Fruit fly (Drosophila melanogaster) whole organism, embryonic: ENCODE measurements around the gene Prx4.

Experiments used
- Adf1 ChIP-seq: fragments of 200-800 bp; sonication (Bioruptor generic); IDR thresholded peaks from 2 replicates; pipeline ENCODE4 v1.3.6; 2022; ENCODE audit warnings: missing biosample characterization, missing genetic modification characterization
- Antp ChIP-seq: fragments of 200-800 bp; sonication (Bioruptor generic); optimal IDR thresholded peaks from 3 replicates; lab custom pipeline; 2016; ENCODE audit warnings: missing biosample characterization, missing genetic modification characterization
- CG11247 ChIP-seq: fragments of 200-800 bp; sonication (Bioruptor generic); IDR thresholded peaks from 2 replicates; pipeline ENCODE4 v1.3.6; 2022; ENCODE audit warnings: missing biosample characterization, missing genetic modification characterization
- CG13894 ChIP-seq: fragments of 200-800 bp; sonication (Bioruptor generic); optimal IDR thresholded peaks from 3 replicates; lab custom pipeline; 2018; ENCODE audit warnings: missing biosample characterization, mild to moderate bottlenecking, missing genetic modification characterization, moderate library complexity
- CG14050 ChIP-seq: fragments of 200-800 bp; sonication (Bioruptor generic); IDR thresholded peaks from 3 replicates; pipeline ENCODE4 v1.3.6; 2022; ENCODE audit warnings: missing biosample characterization, missing genetic modification characterization
- CG14710 ChIP-seq: fragments of 200-800 bp; sonication (Bioruptor generic); optimal IDR thresholded peaks from 3 replicates; lab custom pipeline; 2019; ENCODE audit warnings: missing biosample characterization, mild to moderate bottlenecking, missing genetic modification characterization, moderate library complexity
- CG15269 ChIP-seq: fragments of 200-800 bp; sonication (Bioruptor generic); optimal IDR thresholded peaks from 2 replicates; lab custom pipeline; 2018; ENCODE audit warnings: missing biosample characterization, mild to moderate bottlenecking, missing genetic modification characterization, moderate library complexity
- CG18476 ChIP-seq: fragments of 200-800 bp; sonication (Bioruptor generic); optimal IDR thresholded peaks from 2 replicates; lab custom pipeline; 2016; ENCODE audit warnings: missing biosample characterization, mild to moderate bottlenecking, missing genetic modification characterization
- CG31365 ChIP-seq: fragments of 200-800 bp; sonication (Bioruptor generic); optimal IDR thresholded peaks from 2 replicates; lab custom pipeline; 2018; ENCODE audit warnings: missing biosample characterization, mild to moderate bottlenecking, missing genetic modification characterization
- CG3281 ChIP-seq: fragments of 200-800 bp; sonication (Bioruptor generic); optimal IDR thresholded peaks from 3 replicates; lab custom pipeline; 2017; ENCODE audit warnings: missing biosample characterization, mild to moderate bottlenecking, missing genetic modification characterization
- CG3407 ChIP-seq: fragments of 200-800 bp; sonication (Bioruptor generic); optimal IDR thresholded peaks from 2 replicates; lab custom pipeline; 2018; ENCODE audit warnings: missing biosample characterization, mild to moderate bottlenecking, missing genetic modification characterization
- CG34422 ChIP-seq: fragments of 200-800 bp; sonication (Bioruptor generic); IDR thresholded peaks from 3 replicates; pipeline ENCODE4 v1.3.6; 2022; ENCODE audit warnings: missing biosample characterization, missing genetic modification characterization
- CG4404 ChIP-seq: fragments of 200-800 bp; sonication (Bioruptor generic); IDR thresholded peaks from 2 replicates; pipeline ENCODE4 v1.3.6; 2022; ENCODE audit warnings: missing biosample characterization, missing genetic modification characterization
- CG5245 ChIP-seq: fragments of 200-800 bp; sonication (Bioruptor generic); optimal IDR thresholded peaks from 3 replicates; lab custom pipeline; 2016; ENCODE audit warnings: missing biosample characterization, missing genetic modification characterization
- CG6689 ChIP-seq: fragments of 200-800 bp; sonication (Bioruptor generic); IDR thresholded peaks from 2 replicates; pipeline ENCODE4 v1.3.6; 2022; ENCODE audit warnings: missing biosample characterization, missing genetic modification characterization
- CG6791 ChIP-seq: fragments of 200-800 bp; sonication (Bioruptor generic); IDR thresholded peaks from 3 replicates; pipeline ENCODE4 v1.3.6; 2022; ENCODE audit warnings: missing biosample characterization, missing genetic modification characterization; ENCODE audit not compliant: partially characterized antibody
- CG8290 ChIP-seq, 3 experiments: fragments of 200-800 bp; sonication (Bioruptor generic); optimal IDR thresholded peaks; 2 replicates each; lab custom pipeline; 2016 to 2019; ENCODE audit warnings: missing biosample characterization in 3 of 3, missing genetic modification characterization in 3 of 3, mild to moderate bottlenecking in 2 of 3, moderate library complexity in 1 of 3
- CG9609 ChIP-seq: fragments of 200-800 bp; sonication (Bioruptor generic); optimal IDR thresholded peaks from 3 replicates; lab custom pipeline; 2016; ENCODE audit warnings: missing biosample characterization, missing genetic modification characterization
- CG9727 ChIP-seq: fragments of 200-800 bp; sonication (Bioruptor generic); optimal IDR thresholded peaks from 3 replicates; lab custom pipeline; 2017; ENCODE audit warnings: missing biosample characterization, mild to moderate bottlenecking, missing genetic modification characterization
- CG9797 ChIP-seq: fragments of 200-800 bp; sonication (Bioruptor generic); optimal IDR thresholded peaks from 3 replicates; lab custom pipeline; 2018; ENCODE audit warnings: missing biosample characterization, mild to moderate bottlenecking, missing genetic modification characterization
- Fer3 ChIP-seq: fragments of 200-800 bp; sonication (Bioruptor generic); optimal IDR thresholded peaks from 2 replicates; lab custom pipeline; 2018; ENCODE audit warnings: missing biosample characterization, mild to moderate bottlenecking, missing genetic modification characterization, moderate library complexity
- Gug ChIP-seq: fragments of 200-800 bp; sonication (Bioruptor generic); IDR thresholded peaks from 4 replicates; pipeline ENCODE4 v1.3.6; 2022; ENCODE audit warnings: missing biosample characterization, missing genetic modification characterization
- H15 ChIP-seq: fragments of 200-800 bp; sonication (Bioruptor generic); IDR thresholded peaks from 3 replicates; pipeline ENCODE4 v1.3.6; 2022; ENCODE audit warnings: missing biosample characterization, missing genetic modification characterization
- Hand ChIP-seq: fragments of 200-800 bp; sonication (Bioruptor generic); optimal IDR thresholded peaks from 2 replicates; lab custom pipeline; 2017; ENCODE audit warnings: mild to moderate bottlenecking, missing biosample characterization, missing genetic modification reagents, missing genetic modification characterization
- Mrtf ChIP-seq: fragments of 200-800 bp; sonication (Bioruptor generic); IDR thresholded peaks from 3 replicates; pipeline ENCODE4 v1.3.6; 2022; ENCODE audit warnings: missing biosample characterization, missing genetic modification characterization
- NFAT ChIP-seq: fragments of 200-800 bp; sonication (Bioruptor generic); IDR thresholded peaks from 2 replicates; pipeline ENCODE4 v1.3.6; 2022; ENCODE audit warnings: missing biosample characterization, missing genetic modification characterization
- Poxn ChIP-seq: fragments of 200-800 bp; sonication (Bioruptor generic); IDR thresholded peaks from 2 replicates; pipeline ENCODE4 v1.3.6; 2022; ENCODE audit warnings: missing biosample characterization, missing genetic modification characterization
- Rx ChIP-seq: fragments of 200-800 bp; sonication (Bioruptor generic); IDR thresholded peaks from 2 replicates; pipeline ENCODE4 v1.3.6; 2022; ENCODE audit warnings: missing biosample characterization, missing genetic modification characterization
- Side ChIP-seq: fragments of 200-800 bp; sonication (Bioruptor generic); optimal IDR thresholded peaks from 2 replicates; lab custom pipeline; 2016; ENCODE audit warnings: missing biosample characterization, missing genetic modification characterization
- Six4 ChIP-seq: fragments of 200-800 bp; sonication (Bioruptor generic); optimal IDR thresholded peaks from 2 replicates; lab custom pipeline; 2016; ENCODE audit warnings: missing biosample characterization, missing genetic modification characterization
- Sry-δ ChIP-seq: fragments of 200-800 bp; sonication (Bioruptor generic); optimal IDR thresholded peaks from 2 replicates; lab custom pipeline; 2016; ENCODE audit warnings: missing biosample characterization, missing genetic modification characterization
- Stat92E ChIP-seq, 3 experiments: fragments of >200 bp in 2 of 3; fragments of 200-800 bp in 1 of 3; sonication (Bioruptor generic) in 1 of 3; optimal IDR thresholded peaks; 2 replicates each; lab custom pipeline; 2017 to 2019; ENCODE audit warnings: missing biosample characterization in 3 of 3, missing genetic modification characterization in 3 of 3, mild to moderate bottlenecking in 1 of 3, moderate library complexity in 1 of 3
- Usf ChIP-seq: fragments of 200-800 bp; sonication (Bioruptor generic); optimal IDR thresholded peaks from 2 replicates; lab custom pipeline; 2017; ENCODE audit warnings: missing genotype, missing biosample characterization, missing genetic modification characterization
- bsh ChIP-seq, 2 experiments: fragments of 200-800 bp; sonication (Bioruptor generic); optimal IDR thresholded peaks; 2 replicates each; lab custom pipeline; 2017 to 2018; ENCODE audit warnings: mild to moderate bottlenecking in 2 of 2, missing biosample characterization in 2 of 2, missing genetic modification characterization in 2 of 2, moderate library complexity in 1 of 2
- cato ChIP-seq: fragments of 200-800 bp; sonication (Bioruptor generic); optimal IDR thresholded peaks from 2 replicates; lab custom pipeline; 2016; ENCODE audit warnings: missing biosample characterization, missing genetic modification characterization, borderline replicate concordance
- en ChIP-seq: fragments of 200-800 bp; sonication (Bioruptor generic); optimal IDR thresholded peaks from 2 replicates; lab custom pipeline; 2016; ENCODE audit warnings: missing biosample characterization, missing genetic modification characterization
- gro ChIP-seq: fragments of 200-800 bp; sonication (Bioruptor generic); optimal IDR thresholded peaks from 2 replicates; lab custom pipeline; 2016; ENCODE audit warnings: missing biosample characterization, missing genetic modification characterization
- gt ChIP-seq: fragments of 200-800 bp; sonication (Bioruptor generic); IDR thresholded peaks from 2 replicates; pipeline ENCODE4 v1.3.6; 2022; ENCODE audit warnings: missing biosample characterization, missing genetic modification characterization
- hb ChIP-seq: fragments of 200-800 bp; sonication (Bioruptor generic); IDR thresholded peaks from 3 replicates; pipeline ENCODE4 v1.3.6; 2022; ENCODE audit warnings: missing biosample characterization, missing genetic modification characterization; ENCODE audit not compliant: partially characterized antibody
- her ChIP-seq: fragments of 200-800 bp; sonication (Bioruptor generic); optimal IDR thresholded peaks from 2 replicates; lab custom pipeline; 2016; ENCODE audit warnings: missing biosample characterization, missing genetic modification characterization
- ind ChIP-seq: fragments of 200-800 bp; sonication (Bioruptor generic); optimal IDR thresholded peaks from 3 replicates; lab custom pipeline; 2016; ENCODE audit warnings: missing biosample characterization, missing genetic modification characterization
- insv ChIP-seq, 2 experiments: fragments of 200-800 bp; sonication (Bioruptor generic); optimal IDR thresholded peaks; 3 replicates each; lab custom pipeline; 2016 to 2018; ENCODE audit warnings: missing biosample characterization in 2 of 2, missing genetic modification characterization in 2 of 2
- mam ChIP-seq: fragments of 200-800 bp; sonication (Bioruptor generic); optimal IDR thresholded peaks from 3 replicates; lab custom pipeline; 2016; ENCODE audit warnings: missing biosample characterization, missing genetic modification characterization
- pfk ChIP-seq: fragments of 200-800 bp; sonication (Bioruptor generic); optimal IDR thresholded peaks from 2 replicates; lab custom pipeline; 2018; ENCODE audit warnings: missing biosample characterization, mild to moderate bottlenecking, missing genetic modification characterization, moderate library complexity
- sd ChIP-seq: fragments of 200-800 bp; sonication (Bioruptor generic); optimal IDR thresholded peaks from 3 replicates; lab custom pipeline; 2018; ENCODE audit warnings: missing biosample characterization, mild to moderate bottlenecking, missing genetic modification characterization, moderate library complexity
- sens-2 ChIP-seq: fragments of 200-800 bp; sonication (Bioruptor generic); IDR thresholded peaks from 2 replicates; pipeline ENCODE4 v1.3.6; 2022; ENCODE audit warnings: missing biosample characterization, missing genetic modification characterization
- ssp ChIP-seq: fragments of 200-800 bp; sonication (Bioruptor generic); IDR thresholded peaks from 2 replicates; pipeline ENCODE4 v1.3.6; 2022; ENCODE audit warnings: missing biosample characterization, missing genetic modification characterization
- tna ChIP-seq: fragments of 200-800 bp; sonication (Bioruptor generic); IDR thresholded peaks from 2 replicates; pipeline ENCODE4 v1.3.6; 2022; ENCODE audit warnings: missing biosample characterization, missing genetic modification characterization; ENCODE audit not compliant: partially characterized antibody

Prx4 gene

dm6 chr3L:3080084-3080994, 38.2 kb downstream of the Prx4 start (continued):
- TF ChIP-seq CG11247 (GFP tag; lab: Robert Waterston, UW) (no peak), ssp (GFP tag; lab: Robert Waterston, UW) (no peak), CG31365 (tag; lab: Kevin White, UChicago) (no peak), H15 (GFP tag; lab: Robert Waterston, UW) (peak; percentile 52; the same call in 1 of the 3 replicates), Usf (no peak), insv (GFP tag; optimal IDR thresholded peaks at IDR 0.05; lab: Kevin White, UChicago) (no peak), sd (tag; lab: Kevin White, UChicago) (peak; percentile 67), her (no peak), sens-2 (GFP tag; lab: Robert Waterston, UW) (no peak; the same call in 1 of the 2 replicates), CG8290 (GFP tag; optimal IDR thresholded peaks at IDR 0.05; lab: Kevin White, UChicago) (peak; percentile 5), CG8290 (tag; optimal IDR thresholded peaks at IDR 0.05; lab: Kevin White, UChicago) (no peak), pfk (GFP tag; lab: Kevin White, UChicago) (no peak), CG5245 (no peak), CG15269 (tag; lab: Kevin White, UChicago) (no peak), Fer3 (no peak), NFAT (GFP tag; lab: Robert Waterston, UW) (0 out of 2 replicates have a peak, but pooled peaks have one; percentile 19), hb (no peak), CG14710 (tag; lab: Kevin White, UChicago) (no peak), CG9727 (GFP tag; lab: Kevin White, UChicago) (no peak), bsh (GFP tag; optimal IDR thresholded peaks at IDR 0.05; lab: Kevin White, UChicago) (peak in 1 of 2 experiments; percentile 51), Adf1 (no peak), CG34422 (0 out of 3 replicates have a peak, but pooled peaks have one; percentile 43), CG13894 (tag; lab: Kevin White, UChicago) (no peak), en (peak; percentile 13), CG6689 (GFP tag; lab: Robert Waterston, UW) (peak; percentile 43), CG4404 (GFP tag; lab: Robert Waterston, UW) (no peak), CG9609 (GFP tag; lab: Kevin White, UChicago) (no peak), Six4 (GFP tag; lab: Kevin White, UChicago) (no peak), CG14050 (GFP tag; lab: Robert Waterston, UW) (no peak; the same call in 2 of the 3 replicates), Antp (no peak), CG3407 (GFP tag; lab: Kevin White, UChicago) (peak; percentile 51), Poxn (GFP tag; lab: Robert Waterston, UW) (no peak), Side (GFP tag; lab: Kevin White, UChicago) (no peak), CG18476 (GFP tag; lab: Kevin White, UChicago) (no peak), tna (GFP tag; lab: Robert Waterston, UW) (no peak), Gug (GFP tag; lab: Robert Waterston, UW) (peak; percentile 27; the same call in 2 of the 4 replicates), gt (no peak), mam (GFP tag; lab: Kevin White, UChicago) (no peak), CG9797 (GFP tag; lab: Kevin White, UChicago) (no peak), ind (GFP tag; lab: Kevin White, UChicago) (no peak), CG3281 (GFP tag; lab: Kevin White, UChicago) (peak; percentile 44), Mrtf (GFP tag; lab: Robert Waterston, UW) (no peak), CG6791 (GFP tag; lab: Robert Waterston, UW) (0 out of 3 replicates have a peak, but pooled peaks have one; percentile 24), Sry-δ (GFP tag; lab: Kevin White, UChicago) (no peak), Stat92E (GFP tag; optimal IDR thresholded peaks at IDR 0.05; lab: Kevin White, UChicago) (no peak), cato (GFP tag; lab: Kevin White, UChicago) (no peak), Rx (GFP tag; lab: Robert Waterston, UW) (0 out of 2 replicates have a peak, but pooled peaks have one; percentile 32), gro (GFP tag; lab: Kevin White, UChicago) (peak; percentile 32), Hand (no peak)
